Fruit fly (Drosophila melanogaster) whole organism, embryonic: ENCODE results near the gene PGRP-LA.
A peak's percentile ranks its signal among the peaks of the same experiment; 100 is the strongest.

Experiments used
- Antp ChIP-seq: fragments of 200-800 bp; sonication (Bioruptor generic); optimal IDR thresholded peaks from 3 replicates; lab custom pipeline; 2016; ENCODE audit warnings: missing biosample characterization, missing genetic modification characterization
- C15 ChIP-seq: fragments of 200-800 bp; sonication (Bioruptor generic); IDR thresholded peaks from 3 replicates; pipeline ENCODE4 v1.3.6; 2022; ENCODE audit warnings: missing biosample characterization, missing genetic modification characterization
- CG1024 ChIP-seq: fragments of 200-800 bp; sonication (Bioruptor generic); IDR thresholded peaks from 2 replicates; pipeline ENCODE4 v1.3.6; 2022; ENCODE audit warnings: missing biosample characterization, missing genetic modification characterization
- CG10321 ChIP-seq: fragments of 200-800 bp; sonication (Bioruptor generic); IDR thresholded peaks from 2 replicates; pipeline ENCODE4 v1.3.6; 2022; ENCODE audit warnings: missing biosample characterization, missing genetic modification characterization
- CG11093 ChIP-seq: fragments of 200-800 bp; sonication (Bioruptor generic); IDR thresholded peaks from 3 replicates; pipeline ENCODE4 v1.3.6; 2022; ENCODE audit warnings: missing biosample characterization, missing genetic modification characterization
- CG13123 ChIP-seq: fragments of 200-800 bp; sonication (Bioruptor generic); optimal IDR thresholded peaks from 2 replicates; lab custom pipeline; 2016; ENCODE audit warnings: missing biosample characterization, missing genetic modification characterization
- CG13296 ChIP-seq: fragments of 200-800 bp; sonication (Bioruptor generic); optimal IDR thresholded peaks from 3 replicates; lab custom pipeline; 2018; ENCODE audit warnings: missing biosample characterization, mild to moderate bottlenecking, missing genetic modification characterization
- CG13894 ChIP-seq: fragments of 200-800 bp; sonication (Bioruptor generic); optimal IDR thresholded peaks from 3 replicates; lab custom pipeline; 2018; ENCODE audit warnings: missing biosample characterization, mild to moderate bottlenecking, missing genetic modification characterization, moderate library complexity
- CG14441 ChIP-seq: fragments of 200-800 bp; sonication (Bioruptor generic); IDR thresholded peaks from 2 replicates; pipeline ENCODE4 v1.3.6; 2022; ENCODE audit warnings: missing biosample characterization, missing genetic modification characterization
- CG14667 ChIP-seq: fragments of 200-800 bp; sonication (Bioruptor generic); IDR thresholded peaks from 2 replicates; pipeline ENCODE4 v1.3.6; 2022; ENCODE audit warnings: missing biosample characterization, missing genetic modification characterization
- CG14710 ChIP-seq: fragments of 200-800 bp; sonication (Bioruptor generic); optimal IDR thresholded peaks from 3 replicates; lab custom pipeline; 2019; ENCODE audit warnings: missing biosample characterization, mild to moderate bottlenecking, missing genetic modification characterization, moderate library complexity
- CG16813 ChIP-seq: fragments of 200-800 bp; sonication (Bioruptor generic); IDR thresholded peaks from 3 replicates; pipeline ENCODE4 v1.3.6; 2022; ENCODE audit warnings: missing biosample characterization, missing genetic modification characterization; ENCODE audit not compliant: partially characterized antibody
- CG17328 ChIP-seq: fragments of 200-800 bp; sonication (Bioruptor generic); IDR thresholded peaks from 2 replicates; pipeline ENCODE4 v1.3.6; 2022; ENCODE audit warnings: missing biosample characterization, missing genetic modification characterization
- CG30431 ChIP-seq: fragments of 200-800 bp; sonication (Bioruptor generic); optimal IDR thresholded peaks from 2 replicates; lab custom pipeline; 2017; ENCODE audit warnings: missing biosample characterization, missing genetic modification characterization
- CG31224 ChIP-seq: fragments of 200-800 bp; sonication (Bioruptor generic); IDR thresholded peaks from 2 replicates; pipeline ENCODE4 v1.3.6; 2022; ENCODE audit warnings: missing biosample characterization, missing genetic modification characterization
- CG32532 ChIP-seq: fragments of 200-800 bp; sonication (Bioruptor generic); IDR thresholded peaks from 2 replicates; pipeline ENCODE4 v1.3.6; 2022; ENCODE audit warnings: missing biosample characterization, missing genetic modification characterization
- CG33557 ChIP-seq: fragments of 200-800 bp; sonication (Bioruptor generic); optimal IDR thresholded peaks from 2 replicates; lab custom pipeline; 2019; ENCODE audit warnings: missing biosample characterization, mild to moderate bottlenecking, missing genetic modification characterization, moderate library complexity
- CG4360 ChIP-seq: fragments of 200-800 bp; sonication (Bioruptor generic); IDR thresholded peaks from 2 replicates; pipeline ENCODE4 v1.3.6; 2022; ENCODE audit warnings: missing biosample characterization, missing genetic modification characterization
- CG4854 ChIP-seq: fragments of 200-800 bp; sonication (Bioruptor generic); optimal IDR thresholded peaks from 2 replicates; lab custom pipeline; 2016; ENCODE audit warnings: missing biosample characterization, missing genetic modification characterization, inconsistent platforms
- CG5953 ChIP-seq: fragments of 200-800 bp; sonication (Bioruptor generic); IDR thresholded peaks from 2 replicates; pipeline ENCODE4 v1.3.6; 2022; ENCODE audit warnings: missing biosample characterization, missing genetic modification characterization
- CG6254 ChIP-seq: fragments of 200-800 bp; sonication (Bioruptor generic); optimal IDR thresholded peaks from 3 replicates; lab custom pipeline; 2017; ENCODE audit warnings: mild to moderate bottlenecking, missing biosample characterization, missing genetic modification reagents, missing genetic modification characterization
- CG6791 ChIP-seq: fragments of 200-800 bp; sonication (Bioruptor generic); IDR thresholded peaks from 3 replicates; pipeline ENCODE4 v1.3.6; 2022; ENCODE audit warnings: missing biosample characterization, missing genetic modification characterization; ENCODE audit not compliant: partially characterized antibody
- CG7745 ChIP-seq: fragments of 200-800 bp; sonication (Bioruptor generic); optimal IDR thresholded peaks from 2 replicates; lab custom pipeline; 2018; ENCODE audit warnings: missing biosample characterization, mild to moderate bottlenecking, missing genetic modification characterization, moderate library complexity
- CG8478 ChIP-seq: fragments of >200 bp; optimal IDR thresholded peaks from 2 replicates; lab custom pipeline; 2018
- CG9437 ChIP-seq: fragments of 200-800 bp; sonication (Bioruptor generic); optimal IDR thresholded peaks from 2 replicates; lab custom pipeline; 2018; ENCODE audit warnings: missing biosample characterization, mild to moderate bottlenecking, missing genetic modification characterization
- Chrac-16 ChIP-seq: fragments of 200-800 bp; sonication (Bioruptor generic); optimal IDR thresholded peaks from 3 replicates; lab custom pipeline; 2016; ENCODE audit warnings: missing biosample characterization, missing genetic modification characterization
- D19B ChIP-seq: fragments of 200-800 bp; sonication (Bioruptor generic); optimal IDR thresholded peaks from 2 replicates; lab custom pipeline; 2017; ENCODE audit warnings: missing biosample characterization, mild to moderate bottlenecking, missing genetic modification characterization
- H2.0 ChIP-seq: fragments of 200-800 bp; sonication (Bioruptor generic); IDR thresholded peaks from 2 replicates; pipeline ENCODE4 v1.3.6; 2022; ENCODE audit warnings: missing biosample characterization, missing genetic modification characterization
- Hr3 ChIP-seq: fragments of 200-800 bp; sonication (Bioruptor generic); optimal IDR thresholded peaks from 3 replicates; lab custom pipeline; 2016; ENCODE audit warnings: missing biosample characterization, missing genetic modification characterization
- Meics ChIP-seq: fragments of 200-800 bp; sonication (Bioruptor generic); optimal IDR thresholded peaks from 2 replicates; lab custom pipeline; 2017; ENCODE audit warnings: missing biosample characterization, mild to moderate bottlenecking, missing genetic modification characterization
- Mes4 ChIP-seq: fragments of 200-800 bp; sonication (Bioruptor generic); optimal IDR thresholded peaks from 2 replicates; lab custom pipeline; 2016; ENCODE audit warnings: missing biosample characterization, missing genetic modification characterization
- Nf-YB ChIP-seq: fragments of 200-800 bp; sonication (Bioruptor generic); optimal IDR thresholded peaks from 3 replicates; lab custom pipeline; 2019; ENCODE audit warnings: missing biosample characterization, mild to moderate bottlenecking, missing genetic modification characterization, moderate library complexity
- Oli ChIP-seq: fragments of 200-800 bp; sonication (Bioruptor generic); optimal IDR thresholded peaks from 2 replicates; lab custom pipeline; 2018; ENCODE audit warnings: missing biosample characterization, mild to moderate bottlenecking, missing genetic modification characterization, moderate library complexity
- PHDP ChIP-seq: fragments of 200-800 bp; sonication (Bioruptor generic); optimal IDR thresholded peaks from 3 replicates; lab custom pipeline; 2018; ENCODE audit warnings: missing biosample characterization, mild to moderate bottlenecking, missing genetic modification characterization, moderate library complexity
- ato ChIP-seq: fragments of 200-800 bp; sonication (Bioruptor generic); IDR thresholded peaks from 2 replicates; pipeline ENCODE4 v1.3.6; 2022; ENCODE audit warnings: missing biosample characterization, missing genetic modification characterization; ENCODE audit not compliant: partially characterized antibody
- bab2 ChIP-seq: fragments of 200-800 bp; sonication (Bioruptor generic); optimal IDR thresholded peaks from 2 replicates; lab custom pipeline; 2016; ENCODE audit warnings: missing biosample characterization, missing genetic modification characterization
- cato ChIP-seq: fragments of 200-800 bp; sonication (Bioruptor generic); optimal IDR thresholded peaks from 2 replicates; lab custom pipeline; 2016; ENCODE audit warnings: missing biosample characterization, missing genetic modification characterization, borderline replicate concordance
- corto ChIP-seq: fragments of 200-800 bp; sonication (Bioruptor generic); optimal IDR thresholded peaks from 2 replicates; lab custom pipeline; 2016; ENCODE audit warnings: missing biosample characterization, mild to moderate bottlenecking, missing genetic modification characterization, moderate library complexity
- cwo ChIP-seq: fragments of 200-800 bp; sonication (Bioruptor generic); optimal IDR thresholded peaks from 3 replicates; lab custom pipeline; 2017; ENCODE audit warnings: missing biosample characterization, missing genetic modification characterization, mild to moderate bottlenecking, moderate library complexity, missing genetic modification reagents
- dysf ChIP-seq: fragments of 200-800 bp; sonication (Bioruptor generic); IDR thresholded peaks from 3 replicates; pipeline ENCODE4 v1.3.6; 2022; ENCODE audit warnings: missing biosample characterization, missing genetic modification characterization
- fd64A ChIP-seq: fragments of 200-800 bp; sonication (Bioruptor generic); optimal IDR thresholded peaks from 3 replicates; lab custom pipeline; 2018; ENCODE audit warnings: missing biosample characterization, mild to moderate bottlenecking, missing genetic modification characterization
- onecut ChIP-seq: fragments of 200-800 bp; sonication (Bioruptor generic); IDR thresholded peaks from 2 replicates; pipeline ENCODE4 v1.3.6; 2022; ENCODE audit warnings: missing biosample characterization, missing genetic modification characterization
- rib ChIP-seq: fragments of 200-800 bp; sonication (Bioruptor generic); IDR thresholded peaks from 2 replicates; pipeline ENCODE4 v1.3.6; 2022; ENCODE audit warnings: missing biosample characterization, missing genetic modification characterization
- run ChIP-seq: fragments of 200-800 bp; sonication (Bioruptor generic); optimal IDR thresholded peaks from 3 replicates; lab custom pipeline; 2018; ENCODE audit warnings: missing biosample characterization, mild to moderate bottlenecking, missing genetic modification characterization
- schlank ChIP-seq: fragments of 200-800 bp; sonication (Bioruptor generic); optimal IDR thresholded peaks from 2 replicates; lab custom pipeline; 2018; ENCODE audit warnings: missing biosample characterization, mild to moderate bottlenecking, missing genetic modification characterization
- scrt ChIP-seq: fragments of 200-800 bp; sonication (Bioruptor generic); optimal IDR thresholded peaks from 2 replicates; lab custom pipeline; 2018; ENCODE audit warnings: missing biosample characterization, mild to moderate bottlenecking, missing genetic modification characterization, moderate library complexity
- slbo ChIP-seq: fragments of 200-800 bp; sonication (Bioruptor generic); IDR thresholded peaks from 2 replicates; pipeline ENCODE4 v1.3.6; 2022; ENCODE audit warnings: missing biosample characterization, missing genetic modification characterization
- tio ChIP-seq: fragments of 200-800 bp; sonication (Bioruptor generic); optimal IDR thresholded peaks from 2 replicates; lab custom pipeline; 2017; ENCODE audit warnings: missing biosample characterization, missing genetic modification characterization, inconsistent platforms
- yki ChIP-seq: fragments of >200 bp; optimal IDR thresholded peaks from 3 replicates; lab custom pipeline; 2018
- z ChIP-seq: fragments of 200-800 bp; sonication (Bioruptor generic); IDR thresholded peaks from 3 replicates; pipeline ENCODE4 v1.3.6; 2022; ENCODE audit warnings: missing biosample characterization, missing genetic modification characterization

The PGRP-LA gene

dm6 chr3L:9373374-9374004, 39.4 kb downstream of the PGRP-LA start (continued):
- TF ChIP-seq CG9437 = peak; percentile 22
- no peak for TF ChIP-seq CG10321 (GFP tag; lab: Robert Waterston, UW)
- no peak for TF ChIP-seq tio (GFP tag; lab: Kevin White, UChicago)
- 0 out of 3 replicates have a peak, but pooled peaks have one; percentile 7 for TF ChIP-seq z
- 0 out of 2 replicates have a peak, but pooled peaks have one; percentile 23 for TF ChIP-seq CG14667 (GFP tag; lab: Robert Waterston, UW)
- TF ChIP-seq CG4854 = no peak
- peak; percentile 60 for TF ChIP-seq CG14710
- peak; percentile 36 for TF ChIP-seq run (tag; lab: Kevin White, UChicago)
- TF ChIP-seq onecut = peak; percentile 40
- peak; percentile 61 for TF ChIP-seq CG13894 (tag; lab: Kevin White, UChicago)
- peak; percentile 71 for TF ChIP-seq Meics (GFP tag; lab: Kevin White, UChicago)
- no peak for TF ChIP-seq CG13123 (GFP tag; lab: Kevin White, UChicago)
- peak; percentile 69 for TF ChIP-seq slbo (GFP tag; lab: Robert Waterston, UW)
- TF ChIP-seq bab2 (GFP tag; lab: Kevin White, UChicago) = peak; percentile 17
- peak; percentile 53; the same call in 1 of the 3 replicates for TF ChIP-seq CG11093 (GFP tag; lab: Robert Waterston, UW)
- TF ChIP-seq CG14441 (GFP tag; lab: Robert Waterston, UW) = peak; percentile 56
- TF ChIP-seq corto (GFP tag; lab: Kevin White, UChicago) = peak; percentile 5
- TF ChIP-seq scrt (GFP tag; lab: Kevin White, UChicago) = peak; percentile 94
- TF ChIP-seq Hr3 (GFP tag; lab: Kevin White, UChicago) = peak; percentile 37
- 0 out of 2 replicates have a peak, but pooled peaks have one; percentile 32 for TF ChIP-seq CG1024 (GFP tag; lab: Robert Waterston, UW)
- TF ChIP-seq Chrac-16 = peak; percentile 17
- peak; percentile 18 for TF ChIP-seq cato (GFP tag; lab: Kevin White, UChicago)
- peak; percentile 75 for TF ChIP-seq dysf (GFP tag; lab: Robert Waterston, UW)
- TF ChIP-seq Oli (tag; lab: Kevin White, UChicago) = peak; percentile 72
- TF ChIP-seq H2.0 (GFP tag; lab: Robert Waterston, UW) = peak; percentile 54; the same call in 1 of the 2 replicates
- TF ChIP-seq CG17328 = peak; percentile 81
- no peak for TF ChIP-seq ato (GFP tag; lab: Robert Waterston, UW)
- peak; percentile 69 for TF ChIP-seq CG5953
- no peak for TF ChIP-seq CG8478 (lab: Kevin White, UChicago)
- no peak for TF ChIP-seq CG6791 (GFP tag; lab: Robert Waterston, UW)
- TF ChIP-seq Nf-YB (GFP tag; lab: Kevin White, UChicago) = peak; percentile 30
- peak; percentile 34 for TF ChIP-seq CG33557 (GFP tag; lab: Kevin White, UChicago)
- TF ChIP-seq fd64A (GFP tag; lab: Kevin White, UChicago) = no peak
- TF ChIP-seq CG4360 (GFP tag; lab: Robert Waterston, UW) = 0 out of 2 replicates have a peak, but pooled peaks have one; percentile 38
- peak; percentile 71 for TF ChIP-seq CG6254 (GFP tag; lab: Kevin White, UChicago)
- TF ChIP-seq CG31224 (GFP tag; lab: Robert Waterston, UW) = peak; percentile 40; the same call in 1 of the 2 replicates
- TF ChIP-seq CG7745 = no peak
- TF ChIP-seq yki (lab: Kevin White, UChicago) = peak; percentile 69
- TF ChIP-seq CG16813 = no peak
- TF ChIP-seq cwo (GFP tag; lab: Kevin White, UChicago) = peak; percentile 76
- TF ChIP-seq C15 (GFP tag; lab: Robert Waterston, UW) = no peak
- TF ChIP-seq schlank (tag; lab: Kevin White, UChicago) = no peak
- no peak for TF ChIP-seq Antp (GFP tag; lab: Kevin White, UChicago)
- peak; percentile 73 for TF ChIP-seq PHDP (tag; lab: Kevin White, UChicago)
- TF ChIP-seq CG13296 (GFP tag; lab: Kevin White, UChicago) = peak; percentile 79
- TF ChIP-seq CG30431 (GFP tag; lab: Kevin White, UChicago) = no peak
- TF ChIP-seq rib (GFP tag; lab: Robert Waterston, UW) = no peak
- TF ChIP-seq CG32532 (GFP tag; lab: Robert Waterston, UW) = peak; percentile 84
- TF ChIP-seq D19B = peak; percentile 29
- TF ChIP-seq Mes4 (GFP tag; lab: Kevin White, UChicago) = no peak
